Worm (Caenorhabditis elegans) whole organism, L1 larva: ENCODE measurements around the gene mop-25.2.

Experiments
- C04F5.9 ChIP-seq: sonication (generic microtip); optimal IDR thresholded peaks from 2 replicates; lab custom pipeline; 2016; ENCODE audit warnings: missing genetic modification characterization, missing compliant biosample characterization
- aly-2 ChIP-seq: fragments of 150-350 bp; optimal IDR thresholded peaks from 2 replicates; lab custom pipeline; 2014; ENCODE audit warnings: missing biosample characterization, missing genetic modification characterization
- blmp-1 ChIP-seq: fragments of 150-350 bp; optimal IDR thresholded peaks from 2 replicates; lab custom pipeline; 2014; ENCODE audit warnings: missing biosample characterization, missing genetic modification characterization
- ceh-8 ChIP-seq: fragments of 200-800 bp; sonication (Bioruptor generic); optimal IDR thresholded peaks from 2 replicates; lab custom pipeline; 2018; ENCODE audit warnings: mild to moderate bottlenecking, missing genetic modification characterization, moderate library complexity, missing compliant biosample characterization
- ceh-82 ChIP-seq, 3 experiments: fragments of 150-350 bp in 1 of 3; sonication (generic microtip) in 2 of 3; optimal IDR thresholded peaks; 2 replicates each; lab custom pipeline; 2014 to 2017; ENCODE audit warnings: missing biosample characterization in 3 of 3, missing genetic modification characterization in 3 of 3
- ceh-88 ChIP-seq: fragments of 200-800 bp; sonication (Bioruptor generic); IDR thresholded peaks from 2 replicates; pipeline ENCODE4 v1.3.6; 2022; ENCODE audit warnings: missing genetic modification characterization, missing compliant biosample characterization
- ces-1 ChIP-seq: fragments of 150-350 bp; optimal IDR thresholded peaks from 2 replicates; lab custom pipeline; 2014; ENCODE audit warnings: missing biosample characterization, missing genetic modification reagents, missing genetic modification characterization
- dpl-1 ChIP-seq, 3 experiments: fragments of 150-350 bp in 2 of 3; sonication (generic microtip) in 1 of 3; optimal IDR thresholded peaks; 2 replicates each; lab custom pipeline; 2014 to 2017; ENCODE audit warnings: missing biosample characterization in 3 of 3, missing genetic modification characterization in 3 of 3, missing genetic modification reagents in 3 of 3
- efl-1 ChIP-seq, 4 experiments: fragments of 150-350 bp; optimal IDR thresholded peaks in 3 of 4; peaks in 1 of 4; 1 replicate in 1 of 4; 2 replicates in 3 of 4; lab custom pipeline; 2014; ENCODE audit warnings: missing biosample characterization in 2 of 4, missing genetic modification characterization in 2 of 4, missing genetic modification reagents in 2 of 4
- egl-13 ChIP-seq: sonication (generic microtip); optimal IDR thresholded peaks from 2 replicates; lab custom pipeline; 2016; ENCODE audit warnings: missing genotype, missing genetic modification reagents, missing genetic modification characterization, missing compliant biosample characterization
- egl-27 ChIP-seq, 2 experiments: fragments of 150-350 bp in 1 of 2; sonication (generic microtip); optimal IDR thresholded peaks; 3 replicates each; lab custom pipeline; 2017 to 2018; ENCODE audit warnings: missing biosample characterization in 2 of 2, missing genetic modification characterization in 2 of 2, missing genetic modification reagents in 2 of 2
- elt-2 ChIP-seq: sonication (generic microtip); optimal IDR thresholded peaks from 2 replicates; lab custom pipeline; 2016; ENCODE audit warnings: missing genetic modification characterization, mild to moderate bottlenecking, inconsistent platforms, missing compliant biosample characterization, missing genetic modification reagents
- ets-5 ChIP-seq: fragments of 200-800 bp; sonication (Bioruptor generic); IDR thresholded peaks from 2 replicates; pipeline ENCODE4 v1.3.6; 2022; ENCODE audit warnings: missing genetic modification characterization, missing compliant biosample characterization
- fkh-10 ChIP-seq: sonication (generic microtip); optimal IDR thresholded peaks from 2 replicates; lab custom pipeline; 2017; ENCODE audit warnings: missing biosample characterization, missing genetic modification reagents, missing genetic modification characterization
- fkh-8 ChIP-seq: sonication (generic microtip); optimal IDR thresholded peaks from 2 replicates; lab custom pipeline; 2016; ENCODE audit warnings: mild to moderate bottlenecking, missing genetic modification characterization, missing compliant biosample characterization
- isw-1 ChIP-seq: fragments of 200-800 bp; sonication (Bioruptor generic); IDR thresholded peaks from 2 replicates; pipeline ENCODE4 v1.3.6; 2022; ENCODE audit warnings: missing genetic modification characterization, missing compliant biosample characterization
- jun-1 ChIP-seq: fragments of 150-350 bp; optimal IDR thresholded peaks from 2 replicates; lab custom pipeline; 2014; ENCODE audit warnings: missing biosample characterization, missing genetic modification reagents, missing genetic modification characterization
- lin-13 ChIP-seq: fragments of 150-350 bp; optimal IDR thresholded peaks from 2 replicates; lab custom pipeline; 2014; ENCODE audit warnings: missing biosample characterization, missing genetic modification reagents, missing genetic modification characterization
- lin-14 ChIP-seq: fragments of 200-800 bp; sonication (Bioruptor generic); optimal IDR thresholded peaks from 2 replicates; lab custom pipeline; 2018; ENCODE audit warnings: mild to moderate bottlenecking, missing genetic modification characterization, moderate library complexity, missing compliant biosample characterization
- lin-15B ChIP-seq: fragments of 150-350 bp; sonication (generic microtip); optimal IDR thresholded peaks from 3 replicates; lab custom pipeline; 2014; ENCODE audit warnings: missing biosample characterization, missing genetic modification characterization
- lin-35 ChIP-seq, 2 experiments: fragments of 150-350 bp; optimal IDR thresholded peaks; 2 replicates each; lab custom pipeline; 2014; ENCODE audit warnings: missing biosample characterization in 2 of 2, missing genetic modification characterization in 2 of 2, missing genetic modification reagents in 2 of 2
- lin-39 ChIP-seq: fragments of 150-350 bp; optimal IDR thresholded peaks from 2 replicates; lab custom pipeline; 2014; ENCODE audit warnings: missing biosample characterization, missing genetic modification reagents, missing genetic modification characterization
- lsy-2 ChIP-seq, 2 experiments: fragments of 150-350 bp; optimal IDR thresholded peaks; 2 replicates each; lab custom pipeline; 2014; ENCODE audit warnings: missing biosample characterization in 2 of 2, missing genetic modification characterization in 2 of 2
- mep-1 ChIP-seq: fragments of 150-350 bp; optimal IDR thresholded peaks from 2 replicates; lab custom pipeline; 2014; ENCODE audit warnings: missing biosample characterization, missing genetic modification characterization
- nhr-11 ChIP-seq: fragments of 150-350 bp; optimal IDR thresholded peaks from 2 replicates; lab custom pipeline; 2014; ENCODE audit warnings: missing biosample characterization, missing genetic modification characterization
- nhr-12 ChIP-seq: sonication (generic microtip); optimal IDR thresholded peaks from 2 replicates; lab custom pipeline; 2017; ENCODE audit warnings: missing biosample characterization, missing genetic modification characterization
- nhr-19 ChIP-seq: fragments of 200-800 bp; sonication (Bioruptor generic); conservative IDR thresholded peaks from 2 replicates; pipeline ENCODE4 v1.3.6; 2022; ENCODE audit warnings: missing genetic modification characterization, missing compliant biosample characterization
- nhr-20 ChIP-seq: sonication (generic microtip); optimal IDR thresholded peaks from 2 replicates; lab custom pipeline; 2016; ENCODE audit warnings: mild to moderate bottlenecking, missing genetic modification characterization, missing compliant biosample characterization
- nhr-237 ChIP-seq: fragments of 150-350 bp; optimal IDR thresholded peaks from 2 replicates; lab custom pipeline; 2014; ENCODE audit warnings: missing biosample characterization, missing genetic modification characterization
- nhr-47 ChIP-seq: sonication (generic microtip); optimal IDR thresholded peaks from 2 replicates; lab custom pipeline; 2016; ENCODE audit warnings: mild to moderate bottlenecking, missing genetic modification characterization, moderate library complexity, missing compliant biosample characterization
- nhr-71 ChIP-seq: sonication (generic microtip); optimal IDR thresholded peaks from 2 replicates; lab custom pipeline; 2016; ENCODE audit warnings: mild to moderate bottlenecking, missing genetic modification characterization, moderate library complexity, missing compliant biosample characterization
- nhr-77 ChIP-seq: fragments of 150-350 bp; optimal IDR thresholded peaks from 2 replicates; lab custom pipeline; 2014; ENCODE audit warnings: missing biosample characterization, missing genetic modification characterization
- nhr-85 ChIP-seq: sonication (generic microtip); peaks from one replicate; lab custom pipeline; 2016; ENCODE audit warnings: missing genetic modification characterization, inconsistent platforms, missing compliant biosample characterization
- pag-3 ChIP-seq: sonication (generic microtip); optimal IDR thresholded peaks from 2 replicates; lab custom pipeline; 2017; ENCODE audit warnings: missing genetic modification characterization, mild to moderate bottlenecking, missing compliant biosample characterization, antibody characterized with exemption, borderline replicate concordance; ENCODE audit not compliant: insufficient read depth
- rnt-1 ChIP-seq: sonication (generic microtip); optimal IDR thresholded peaks from 2 replicates; lab custom pipeline; 2016; ENCODE audit warnings: mild to moderate bottlenecking, missing genetic modification characterization, moderate library complexity, missing compliant biosample characterization
- skn-1 ChIP-seq: fragments of 150-350 bp; optimal IDR thresholded peaks from 2 replicates; lab custom pipeline; 2014; ENCODE audit warnings: missing biosample characterization, missing genetic modification characterization
- snu-23 ChIP-seq: sonication (generic microtip); optimal IDR thresholded peaks from 2 replicates; lab custom pipeline; 2016; ENCODE audit warnings: missing genetic modification characterization, missing compliant biosample characterization
- swsn-7 ChIP-seq: sonication (generic microtip); optimal IDR thresholded peaks from 2 replicates; lab custom pipeline; 2016; ENCODE audit warnings: missing genetic modification characterization, missing compliant biosample characterization
- tbx-2 ChIP-seq: sonication (generic microtip); optimal IDR thresholded peaks from 2 replicates; lab custom pipeline; 2016; ENCODE audit warnings: missing genetic modification characterization, missing compliant biosample characterization
- tlp-1 ChIP-seq: fragments of 150-350 bp; optimal IDR thresholded peaks from 2 replicates; lab custom pipeline; 2014; ENCODE audit warnings: missing biosample characterization, missing genetic modification characterization
- unc-86 ChIP-seq: sonication (generic microtip); optimal IDR thresholded peaks from 2 replicates; lab custom pipeline; 2016; ENCODE audit warnings: missing genetic modification characterization, missing compliant biosample characterization
- unc-98 ChIP-seq: fragments of 200-800 bp; sonication (Bioruptor generic); IDR thresholded peaks from 2 replicates; pipeline ENCODE4 v1.3.6; 2022; ENCODE audit warnings: missing genetic modification characterization, missing compliant biosample characterization
- xbp-1 ChIP-seq: sonication (generic microtip); optimal IDR thresholded peaks from 2 replicates; lab custom pipeline; 2016; ENCODE audit warnings: missing genetic modification characterization, missing compliant biosample characterization
- zag-1 ChIP-seq: fragments of 150-350 bp; optimal IDR thresholded peaks from 2 replicates; lab custom pipeline; 2014; ENCODE audit warnings: missing biosample characterization, missing genetic modification characterization
- zip-4 ChIP-seq: fragments of 200-800 bp; sonication (Bioruptor generic); optimal IDR thresholded peaks from 2 replicates; lab custom pipeline; 2018; ENCODE audit warnings: mild to moderate bottlenecking, missing genetic modification characterization, moderate library complexity, missing compliant biosample characterization
- ztf-4 ChIP-seq: fragments of 150-350 bp; optimal IDR thresholded peaks from 2 replicates; lab custom pipeline; 2014; ENCODE audit warnings: missing biosample characterization, missing genetic modification characterization

mop-25.2 gene

DNA sequence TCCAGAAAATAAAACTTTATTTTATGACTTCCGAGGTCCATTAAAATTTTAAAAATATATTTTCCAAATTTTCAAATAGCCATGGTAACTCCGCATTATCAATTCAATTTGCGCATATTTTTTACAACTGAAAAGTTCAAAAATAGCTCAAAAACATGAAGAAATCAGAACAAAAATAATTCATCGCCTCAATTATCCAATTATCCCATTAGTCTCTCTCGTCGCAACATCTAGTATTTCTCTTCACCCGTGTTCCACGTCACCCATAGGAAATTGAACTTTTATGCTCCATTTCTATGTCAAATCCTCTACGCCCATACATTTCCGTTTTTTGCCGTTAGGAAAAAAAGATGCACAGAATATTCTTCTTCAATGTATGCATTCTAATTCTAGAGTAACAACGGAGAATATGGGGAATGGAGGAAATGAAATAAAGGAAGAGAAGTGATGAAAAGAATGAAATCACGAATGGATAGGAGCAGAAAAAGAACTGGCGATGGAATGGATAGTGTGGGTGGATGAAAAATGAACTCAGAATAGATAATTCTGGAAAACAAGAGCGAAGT is 13.4 kb downstream of the mop-25.2 start (continued):
- TF ChIP-seq egl-13 (tag; lab: Kevin White, UChicago) = peak; percentile 7
- no peak for TF ChIP-seq egl-27 (tag; optimal IDR thresholded peaks at IDR 0.05; lab: Kevin White, UChicago)
- TF ChIP-seq unc-98 (GFP tag; lab: Robert Waterston, UW) = no peak
- peak; percentile 96 for TF ChIP-seq ceh-8 (GFP tag; lab: Kevin White, UChicago)
- no peak for TF ChIP-seq isw-1 (GFP tag; lab: Robert Waterston, UW)

DNA sequence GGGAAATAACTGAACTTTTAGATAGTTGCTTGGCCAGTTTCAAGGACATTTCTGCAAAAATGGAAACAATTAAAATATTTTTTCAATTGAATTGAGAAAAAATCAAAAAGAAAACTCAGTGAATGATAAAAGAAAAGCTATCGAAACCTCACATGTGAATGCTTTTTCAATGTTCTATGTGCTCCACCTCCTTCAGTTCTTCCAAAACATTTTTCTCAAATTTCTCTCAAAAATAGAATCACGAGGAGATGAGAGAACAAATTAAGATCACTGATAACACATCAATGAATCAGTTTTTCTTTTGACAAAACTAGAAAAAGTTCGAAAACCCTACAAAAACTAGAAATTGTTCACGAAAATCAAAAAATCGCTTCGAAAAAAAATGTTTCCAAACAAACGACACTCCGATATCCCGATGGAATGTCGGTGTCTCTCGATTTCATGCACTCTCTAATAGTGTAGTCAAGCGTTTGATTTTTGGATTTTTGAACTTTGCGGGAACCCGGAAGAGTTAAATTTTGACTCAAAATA is 16.8 kb downstream of the mop-25.2 start, which contains the start of gene ZK1320.9:
TSS of gene ZK1320.9 (minus strand) at position 51 of the 531 bp plus-strand sequence.
- no peak for TF ChIP-seq nhr-47
- no peak for TF ChIP-seq ceh-88 (GFP tag; lab: Robert Waterston, UW)
- no peak for TF ChIP-seq unc-86 (tag; lab: Kevin White, UChicago)
- TF ChIP-seq tbx-2 (tag; lab: Kevin White, UChicago) = no peak
- TF ChIP-seq nhr-12 (tag; lab: Kevin White, UChicago) = no peak
- TF ChIP-seq fkh-8 (tag; lab: Kevin White, UChicago) = no peak
- TF ChIP-seq mep-1 = peak; percentile 67
- peak; percentile 28 to 51 for TF ChIP-seq lsy-2 (tag; optimal IDR thresholded peaks at IDR 0.05; lab: Kevin White, UChicago)
- no peak for TF ChIP-seq ztf-4 (tag; lab: Kevin White, UChicago)
- no peak for TF ChIP-seq isw-1 (GFP tag; lab: Robert Waterston, UW)
- TF ChIP-seq swsn-7 = peak; percentile 24
- no peak for TF ChIP-seq zag-1 (tag; lab: Kevin White, UChicago)
- no peak for TF ChIP-seq lin-39
- peak; percentile 44 for TF ChIP-seq snu-23 (GFP tag; lab: Kevin White, UChicago)
- peak; percentile 33 to 59 (median 48) for TF ChIP-seq dpl-1 (GFP tag; optimal IDR thresholded peaks at IDR 0.05; lab: Kevin White, UChicago)
- TF ChIP-seq efl-1 (optimal IDR thresholded peaks at IDR 0.05; lab: Kevin White, UChicago) = peak; percentile 39 to 50
- TF ChIP-seq efl-1 (GFP tag; optimal IDR thresholded peaks at IDR 0.05 in 1 of 2; lab: Kevin White, UChicago) = peak; percentile 58 to 74
- peak; percentile 50 for TF ChIP-seq lin-14 (GFP tag; lab: Kevin White, UChicago)
- no peak for TF ChIP-seq zip-4 (GFP tag; lab: Kevin White, UChicago)
- no peak for TF ChIP-seq tlp-1 (tag; lab: Kevin White, UChicago)
- TF ChIP-seq pag-3 (tag; lab: Kevin White, UChicago) = no peak
- no peak for TF ChIP-seq lin-13 (GFP tag; lab: Kevin White, UChicago)
- TF ChIP-seq nhr-237 (tag; lab: Kevin White, UChicago) = peak; percentile 0
- peak; percentile 3 for TF ChIP-seq nhr-11
- TF ChIP-seq nhr-85 = no peak
- TF ChIP-seq C04F5.9 = no peak
- no peak for TF ChIP-seq ets-5 (GFP tag; lab: Robert Waterston, UW)
- peak; percentile 40 to 48 for TF ChIP-seq lin-35 (GFP tag; optimal IDR thresholded peaks at IDR 0.05; lab: Kevin White, UChicago)
- TF ChIP-seq nhr-20 = peak; percentile 83
- TF ChIP-seq ceh-82 (tag; optimal IDR thresholded peaks at IDR 0.05; lab: Kevin White, UChicago) = peak in 1 of 3 experiments; percentile 10
- TF ChIP-seq nhr-77 = peak; percentile 62
- TF ChIP-seq nhr-71 (tag; lab: Kevin White, UChicago) = peak; percentile 45
- peak; percentile 32; the same call in 1 of the 2 replicates for TF ChIP-seq nhr-19
- no peak for TF ChIP-seq aly-2
- no peak for TF ChIP-seq ces-1 (GFP tag; lab: Kevin White, UChicago)
- peak; percentile 63 for TF ChIP-seq rnt-1 (tag; lab: Kevin White, UChicago)
- peak; percentile 7 for TF ChIP-seq lin-15B
- TF ChIP-seq egl-13 (tag; lab: Kevin White, UChicago) = no peak
- peak; percentile 10 for TF ChIP-seq blmp-1 (tag; lab: Kevin White, UChicago)
- TF ChIP-seq jun-1 (tag; lab: Kevin White, UChicago) = no peak
- TF ChIP-seq fkh-10 = no peak
- TF ChIP-seq elt-2 (tag; lab: Kevin White, UChicago) = no peak
- peak; percentile 24 for TF ChIP-seq xbp-1 (tag; lab: Kevin White, UChicago)
- peak; percentile 30 for TF ChIP-seq skn-1
